Fruit fly (Drosophila melanogaster) whole organism, wandering third instar larva: ENCODE results near the gene CG6168.

Experiments used
- Abd-B ChIP-seq: fragments of >200 bp; optimal IDR thresholded peaks from 2 replicates; lab custom pipeline; 2017; ENCODE audit warnings: missing biosample characterization, missing genetic modification characterization
- CG32264 ChIP-seq: fragments of 200-800 bp; sonication (Bioruptor generic); optimal IDR thresholded peaks from 2 replicates; lab custom pipeline; 2016; ENCODE audit warnings: missing biosample characterization, missing genetic modification characterization
- CG9705 ChIP-seq: fragments of 200-800 bp; sonication (Bioruptor generic); optimal IDR thresholded peaks from 2 replicates; lab custom pipeline; 2018; ENCODE audit warnings: missing biosample characterization, mild to moderate bottlenecking, missing genetic modification characterization
- Dfd ChIP-seq: fragments of >200 bp; optimal IDR thresholded peaks from 2 replicates; lab custom pipeline; 2017; ENCODE audit warnings: missing biosample characterization, missing genetic modification characterization
- GATAd ChIP-seq: sonication (Bioruptor generic); optimal IDR thresholded peaks from 2 replicates; lab custom pipeline; 2016; ENCODE audit warnings: missing biosample characterization, missing genetic modification characterization
- HLH106 ChIP-seq: fragments of 200-800 bp; optimal IDR thresholded peaks from 3 replicates; lab custom pipeline; 2019; ENCODE audit warnings: missing biosample characterization, mild to moderate bottlenecking, missing genetic modification characterization, moderate library complexity
- Hr78 ChIP-seq: fragments of >200 bp; optimal IDR thresholded peaks from 2 replicates; lab custom pipeline; 2017; ENCODE audit warnings: missing biosample characterization, missing genetic modification characterization
- Hr83 ChIP-seq: fragments of 200-300 bp; sonication (Bioruptor generic); optimal IDR thresholded peaks from 2 replicates; lab custom pipeline; 2016; ENCODE audit warnings: missing biosample characterization, mild to moderate bottlenecking, missing genetic modification characterization, moderate library complexity; ENCODE audit not compliant: poor library complexity, severe bottlenecking
- Jra ChIP-seq: sonication (Bioruptor generic); optimal IDR thresholded peaks from 2 replicates; lab custom pipeline; 2016; ENCODE audit warnings: missing biosample characterization, missing genetic modification characterization
- Mio ChIP-seq: sonication (Bioruptor generic); optimal IDR thresholded peaks from 2 replicates; lab custom pipeline; 2016; ENCODE audit warnings: missing biosample characterization, missing genetic modification characterization
- Myc ChIP-seq: fragments of >200 bp; optimal IDR thresholded peaks from 2 replicates; lab custom pipeline; 2017
- OdsH ChIP-seq: fragments of 200-800 bp; sonication (Bioruptor generic); optimal IDR thresholded peaks from 2 replicates; lab custom pipeline; 2016; ENCODE audit warnings: missing biosample characterization, mild to moderate bottlenecking, missing genetic modification characterization
- Sp1 ChIP-seq: fragments of 200-800 bp; sonication (Bioruptor generic); optimal IDR thresholded peaks from 3 replicates; lab custom pipeline; 2019; ENCODE audit warnings: missing biosample characterization, mild to moderate bottlenecking, missing genetic modification characterization, moderate library complexity
- Vsx2 ChIP-seq: fragments of 200-300, 225-300 bp; sonication (Bioruptor generic); optimal IDR thresholded peaks from 2 replicates; lab custom pipeline; 2018; ENCODE audit warnings: missing biosample characterization, missing genetic modification characterization; ENCODE audit not compliant: partially characterized antibody
- brk ChIP-seq: fragments of 200-800 bp; sonication (Bioruptor generic); optimal IDR thresholded peaks from 2 replicates; lab custom pipeline; 2016; ENCODE audit warnings: missing biosample characterization, mild to moderate bottlenecking, missing genetic modification characterization
- dl ChIP-seq, 2 experiments: fragments of 175-275, 200-275 bp in 1 of 2; fragments of 200-275 bp in 1 of 2; sonication (Bioruptor generic); optimal IDR thresholded peaks; lab custom pipeline; 2018; ENCODE audit warnings: mild to moderate bottlenecking in 2 of 2, missing biosample characterization in 2 of 2, missing genetic modification characterization in 2 of 2, moderate library complexity in 2 of 2; ENCODE audit not compliant: partially characterized antibody in 2 of 2, insufficient read depth in 1 of 2
- dmrt93B ChIP-seq: fragments of 200-800 bp; sonication (Bioruptor generic); optimal IDR thresholded peaks from 2 replicates; lab custom pipeline; 2018; ENCODE audit warnings: missing biosample characterization, mild to moderate bottlenecking, missing genetic modification characterization
- dsf ChIP-seq: sonication (Bioruptor generic); optimal IDR thresholded peaks from 2 replicates; lab custom pipeline; 2016; ENCODE audit warnings: missing biosample characterization, missing genetic modification characterization, borderline replicate concordance
- ey ChIP-seq: fragments of 200-800 bp; sonication (Bioruptor generic); optimal IDR thresholded peaks from 2 replicates; lab custom pipeline; 2016; ENCODE audit warnings: missing biosample characterization, missing genetic modification characterization
- foxo ChIP-seq, 2 experiments: fragments of 200-800 bp; sonication (Bioruptor generic); optimal IDR thresholded peaks; 2 replicates in 1 of 2; 3 replicates in 1 of 2; lab custom pipeline; 2016 to 2017; ENCODE audit warnings: missing biosample characterization in 2 of 2, missing genetic modification characterization in 2 of 2
- h ChIP-seq: fragments of 200-800 bp; sonication (Bioruptor generic); optimal IDR thresholded peaks from 3 replicates; lab custom pipeline; 2016; ENCODE audit warnings: missing biosample characterization, mild to moderate bottlenecking, missing genetic modification characterization
- jim ChIP-seq: fragments of 175-275, 200-325 bp; sonication (Bioruptor generic); optimal IDR thresholded peaks from 2 replicates; lab custom pipeline; 2016; ENCODE audit warnings: missing biosample characterization, mild to moderate bottlenecking, missing genetic modification characterization
- lola ChIP-seq: fragments of >200 bp; optimal IDR thresholded peaks from 2 replicates; lab custom pipeline; 2017; ENCODE audit warnings: missing biosample characterization, missing genetic modification characterization
- pan ChIP-seq: fragments of >200 bp; optimal IDR thresholded peaks from 2 replicates; lab custom pipeline; 2017
- psq ChIP-seq: fragments of 200-800 bp; sonication (Bioruptor generic); optimal IDR thresholded peaks from 3 replicates; lab custom pipeline; 2017; ENCODE audit warnings: missing biosample characterization, mild to moderate bottlenecking, missing genetic modification characterization, moderate library complexity
- sage ChIP-seq: fragments of 200-800 bp; sonication (Bioruptor generic); optimal IDR thresholded peaks from 2 replicates; lab custom pipeline; 2016; ENCODE audit warnings: missing biosample characterization, mild to moderate bottlenecking, missing genetic modification characterization
- tai ChIP-seq: sonication (Bioruptor generic); optimal IDR thresholded peaks from 2 replicates; lab custom pipeline; 2016; ENCODE audit warnings: missing biosample characterization, missing genetic modification characterization
- usp ChIP-seq: fragments of >200 bp; optimal IDR thresholded peaks from 2 replicates; lab custom pipeline; 2017; ENCODE audit warnings: missing biosample characterization, missing genetic modification characterization
- woc ChIP-seq: sonication (Bioruptor generic); optimal IDR thresholded peaks from 2 replicates; lab custom pipeline; 2016; ENCODE audit warnings: missing biosample characterization, mild to moderate bottlenecking, missing genetic modification characterization

CG6168 gene

DNA sequence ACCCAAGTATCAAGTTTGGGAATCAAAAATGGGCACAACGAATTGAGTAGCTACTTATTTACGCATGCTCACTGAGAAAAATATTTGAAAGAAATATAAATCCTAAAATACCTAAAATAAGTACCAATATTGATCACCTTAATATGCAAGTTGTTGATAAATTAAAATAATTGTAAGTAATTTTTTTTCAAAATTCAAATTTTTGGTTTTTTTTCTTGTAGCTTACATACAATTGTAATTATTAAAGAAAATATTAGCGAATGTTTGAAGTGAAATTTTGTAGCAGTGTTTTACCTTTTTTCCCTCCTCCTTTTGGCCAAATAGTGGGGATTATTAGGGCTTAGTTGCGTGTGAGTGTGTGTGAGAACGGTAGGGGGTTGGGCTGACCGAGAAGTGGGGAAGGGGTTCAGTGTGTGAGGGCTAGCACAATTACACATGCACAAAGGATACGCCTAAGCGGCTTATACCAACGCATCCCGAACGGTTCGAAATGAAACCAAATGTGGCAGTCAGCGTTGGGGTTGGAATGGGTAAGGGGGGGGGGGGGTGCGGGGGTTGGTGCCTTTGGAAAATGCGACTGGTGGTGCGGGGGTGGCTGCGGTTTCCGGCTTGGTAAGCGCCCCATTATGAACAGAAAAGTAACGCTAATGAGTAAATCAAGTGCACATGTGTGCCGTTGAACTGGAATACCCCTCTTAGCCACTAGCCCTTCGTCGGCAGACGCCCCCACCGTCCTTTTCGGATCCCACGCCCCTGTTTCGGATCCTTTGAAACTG is 11.6 kb downstream of the CG6168 start:
- TF ChIP-seq brk (GFP tag; lab: Kevin White, UChicago) (no peak), Dfd (GFP tag; lab: Kevin White, UChicago) (peak; percentile 22)

- no peak for TF ChIP-seq dmrt93B
- TF ChIP-seq GATAd (GFP tag; lab: Kevin White, UChicago): no peak
- TF ChIP-seq OdsH (GFP tag; lab: Kevin White, UChicago): no peak
- TF ChIP-seq Sp1 (GFP tag; lab: Kevin White, UChicago): no peak
- no peak for TF ChIP-seq Myc (lab: Kevin White, UChicago)
- TF ChIP-seq dsf: no peak
- no peak for TF ChIP-seq h (GFP tag; lab: Kevin White, UChicago)
- no peak for TF ChIP-seq woc
- no peak for TF ChIP-seq Hr83 (GFP tag; lab: Kevin White, UChicago)
- no peak for TF ChIP-seq pan (lab: Kevin White, UChicago)
- no peak for TF ChIP-seq lola (GFP tag; lab: Kevin White, UChicago)
- no peak for TF ChIP-seq brk (GFP tag; lab: Kevin White, UChicago)
- TF ChIP-seq Vsx2: no peak
- TF ChIP-seq Jra: no peak
- no peak for TF ChIP-seq sage
- TF ChIP-seq jim (GFP tag; lab: Kevin White, UChicago): no peak
- no peak for TF ChIP-seq Mio
- TF ChIP-seq Hr78 (GFP tag; lab: Kevin White, UChicago): no peak
Observed at dm6 chr3L:11308498-11308897, 13.0 kb downstream of the CG6168 start.

DNA sequence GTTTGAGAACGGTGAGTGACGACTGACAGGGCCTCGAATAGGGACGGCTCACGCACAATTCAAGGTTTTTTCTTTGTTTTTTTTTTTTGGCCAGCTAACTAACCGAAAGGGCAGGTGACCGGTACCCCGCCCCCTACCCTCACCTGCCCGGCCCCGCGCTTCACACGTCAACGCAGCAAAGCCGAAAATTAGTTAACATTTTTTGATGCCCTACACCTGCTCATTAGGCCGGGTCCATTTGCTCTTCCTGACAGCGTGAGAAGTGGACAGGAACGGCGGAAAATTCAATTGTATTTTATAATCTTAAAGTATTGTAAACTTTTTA is 14.5 kb downstream of the CG6168 start:
- TF ChIP-seq OdsH (GFP tag; lab: Kevin White, UChicago) (no peak), CG32264 (GFP tag; lab: Kevin White, UChicago) (no peak), foxo (GFP tag; optimal IDR thresholded peaks at IDR 0.05; lab: Kevin White, UChicago) (no peak), usp (GFP tag; lab: Kevin White, UChicago) (no peak), psq (GFP tag; lab: Kevin White, UChicago) (no peak), Mio (no peak), ey (no peak), GATAd (GFP tag; lab: Kevin White, UChicago) (no peak), Vsx2 (no peak), Abd-B (GFP tag; lab: Kevin White, UChicago) (no peak)

- no peak for TF ChIP-seq HLH106
- TF ChIP-seq woc: peak; percentile 3
- no peak for TF ChIP-seq tai (GFP tag; lab: Kevin White, UChicago)
- no peak for TF ChIP-seq sage
Observed at dm6 chr3L:11306145-11307031, 15.1 kb downstream of the CG6168 start.

DNA sequence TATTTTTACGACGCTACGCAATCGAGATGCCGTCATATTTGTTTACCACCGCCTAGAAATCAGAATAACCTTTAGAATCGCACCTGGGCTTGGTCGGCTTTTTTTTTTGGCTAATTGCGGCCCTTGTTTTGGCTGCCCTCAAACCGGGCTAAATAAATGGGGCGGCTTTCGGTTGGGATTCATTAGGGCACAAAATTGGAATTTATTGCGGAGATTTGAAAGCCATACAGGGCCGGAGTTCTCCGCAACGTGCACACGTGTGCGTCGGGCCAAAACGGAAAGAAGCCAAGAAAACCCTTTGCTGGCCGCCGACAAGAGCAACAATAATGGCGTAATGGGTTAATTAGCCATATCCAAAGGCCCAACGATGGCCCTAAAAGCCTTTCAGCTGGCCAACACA is 16.2 kb downstream of the CG6168 start:
- TF ChIP-seq usp (GFP tag; lab: Kevin White, UChicago) (no peak), Sp1 (GFP tag; lab: Kevin White, UChicago) (no peak), brk (GFP tag; lab: Kevin White, UChicago) (no peak), lola (GFP tag; lab: Kevin White, UChicago) (no peak), Myc (lab: Kevin White, UChicago) (no peak), Mio (no peak), Vsx2 (no peak), CG9705 (GFP tag; lab: Kevin White, UChicago) (no peak), Jra (no peak), dl (GFP tag; optimal IDR thresholded peaks at IDR 0.05; lab: Kevin White, UChicago; ENCODE audit: insufficient read depth in 1 of 2, partially characterized antibody in 2 of 2) (no peak), tai (GFP tag; lab: Kevin White, UChicago) (no peak)
- TF ChIP-seq, all 38 proteins: peak for 0
